Fruit fly (Drosophila melanogaster) whole organism, embryonic: Measurements from ENCODE around the gene nompC.

Experiments
- Antp ChIP-seq: fragments of 200-800 bp; sonication (Bioruptor generic); optimal IDR thresholded peaks from 3 replicates; lab custom pipeline; 2016; ENCODE audit warnings: missing biosample characterization, missing genetic modification characterization
- BEAF-32 ChIP-seq: fragments of 200-800 bp; sonication (Bioruptor generic); optimal IDR thresholded peaks from 3 replicates; lab custom pipeline; 2017; ENCODE audit warnings: missing biosample characterization, missing genetic modification characterization, mild to moderate bottlenecking, moderate library complexity, missing genetic modification reagents
- CG10267 ChIP-seq: fragments of 200-800 bp; sonication (Bioruptor generic); optimal IDR thresholded peaks from 2 replicates; lab custom pipeline; 2018; ENCODE audit warnings: missing biosample characterization, mild to moderate bottlenecking, missing genetic modification characterization, moderate library complexity
- CG10321 ChIP-seq: fragments of 200-800 bp; sonication (Bioruptor generic); IDR thresholded peaks from 2 replicates; pipeline ENCODE4 v1.3.6; 2022; ENCODE audit warnings: missing biosample characterization, missing genetic modification characterization
- CG10366 ChIP-seq: fragments of 200-800 bp; sonication (Bioruptor generic); IDR thresholded peaks from 2 replicates; pipeline ENCODE4 v1.3.6; 2022; ENCODE audit warnings: missing biosample characterization, missing genetic modification characterization
- CG10959 ChIP-seq: fragments of 200-800 bp; sonication (Bioruptor generic); IDR thresholded peaks from 2 replicates; pipeline ENCODE4 v1.3.6; 2022; ENCODE audit warnings: missing biosample characterization, missing genetic modification characterization
- CG10979 ChIP-seq: fragments of 200-800 bp; sonication (Bioruptor generic); optimal IDR thresholded peaks from 2 replicates; lab custom pipeline; 2018; ENCODE audit warnings: missing biosample characterization, mild to moderate bottlenecking, missing genetic modification characterization, moderate library complexity
- CG11085 ChIP-seq: fragments of 200-800 bp; sonication (Bioruptor generic); IDR thresholded peaks from 2 replicates; pipeline ENCODE4 v1.3.6; 2022; ENCODE audit warnings: missing biosample characterization, missing genetic modification characterization
- CG11696 ChIP-seq: fragments of 200-800 bp; sonication (Bioruptor generic); IDR thresholded peaks from 2 replicates; pipeline ENCODE4 v1.3.6; 2022; ENCODE audit warnings: missing biosample characterization, missing genetic modification characterization
- CG12769 ChIP-seq: fragments of 200-800 bp; sonication (Bioruptor generic); optimal IDR thresholded peaks from 2 replicates; lab custom pipeline; 2019; ENCODE audit warnings: missing biosample characterization, mild to moderate bottlenecking, missing genetic modification characterization, moderate library complexity
- CG13424 ChIP-seq: fragments of 200-800 bp; sonication (Bioruptor generic); optimal IDR thresholded peaks from 2 replicates; lab custom pipeline; 2019; ENCODE audit warnings: missing biosample characterization, mild to moderate bottlenecking, missing genetic modification characterization, moderate library complexity
- CG13775 ChIP-seq: fragments of 200-800 bp; sonication (Bioruptor generic); optimal IDR thresholded peaks from 3 replicates; lab custom pipeline; 2017; ENCODE audit warnings: missing biosample characterization, mild to moderate bottlenecking, missing genetic modification characterization
- CG14014 ChIP-seq: fragments of 200-800 bp; sonication (Bioruptor generic); IDR thresholded peaks from 2 replicates; pipeline ENCODE4 v1.3.6; 2022; ENCODE audit warnings: missing biosample characterization, missing genetic modification characterization
- CG15073 ChIP-seq: fragments of 200-800 bp; sonication (Bioruptor generic); optimal IDR thresholded peaks from 2 replicates; lab custom pipeline; 2016; ENCODE audit warnings: missing biosample characterization, missing genetic modification characterization
- CG15514 ChIP-seq: fragments of 200-800 bp; sonication (Bioruptor generic); optimal IDR thresholded peaks from 3 replicates; lab custom pipeline; 2017; ENCODE audit warnings: missing biosample characterization, missing genetic modification characterization, mild to moderate bottlenecking, moderate library complexity, missing genetic modification reagents
- CG17385 ChIP-seq: fragments of 200-800 bp; sonication (Bioruptor generic); optimal IDR thresholded peaks from 3 replicates; lab custom pipeline; 2018; ENCODE audit warnings: missing biosample characterization, mild to moderate bottlenecking, missing genetic modification characterization
- CG2889 ChIP-seq: fragments of 200-800 bp; sonication (Bioruptor generic); IDR thresholded peaks from 3 replicates; pipeline ENCODE4 v1.3.6; 2022; ENCODE audit warnings: missing biosample characterization, missing genetic modification characterization
- CG31388 ChIP-seq: fragments of 200-800 bp; sonication (Bioruptor generic); optimal IDR thresholded peaks from 2 replicates; lab custom pipeline; 2016; ENCODE audit warnings: missing biosample characterization, missing genetic modification characterization
- CG32532 ChIP-seq: fragments of 200-800 bp; sonication (Bioruptor generic); IDR thresholded peaks from 2 replicates; pipeline ENCODE4 v1.3.6; 2022; ENCODE audit warnings: missing biosample characterization, missing genetic modification characterization
- CG3281 ChIP-seq: fragments of 200-800 bp; sonication (Bioruptor generic); optimal IDR thresholded peaks from 3 replicates; lab custom pipeline; 2017; ENCODE audit warnings: missing biosample characterization, mild to moderate bottlenecking, missing genetic modification characterization
- CG34422 ChIP-seq: fragments of 200-800 bp; sonication (Bioruptor generic); IDR thresholded peaks from 3 replicates; pipeline ENCODE4 v1.3.6; 2022; ENCODE audit warnings: missing biosample characterization, missing genetic modification characterization
- CG5245 ChIP-seq: fragments of 200-800 bp; sonication (Bioruptor generic); optimal IDR thresholded peaks from 3 replicates; lab custom pipeline; 2016; ENCODE audit warnings: missing biosample characterization, missing genetic modification characterization
- CG6175 ChIP-seq: fragments of 200-800 bp; sonication (Bioruptor generic); IDR thresholded peaks from 3 replicates; pipeline ENCODE4 v1.3.6; 2022; ENCODE audit warnings: missing biosample characterization, missing genetic modification characterization
- CG7357 ChIP-seq: fragments of 200-800 bp; sonication (Bioruptor generic); IDR thresholded peaks from 3 replicates; pipeline ENCODE4 v1.3.6; 2022; ENCODE audit warnings: missing biosample characterization, missing genetic modification characterization
- CG8388 ChIP-seq: fragments of 200-800 bp; sonication (Bioruptor generic); optimal IDR thresholded peaks from 2 replicates; lab custom pipeline; 2019; ENCODE audit warnings: missing biosample characterization, mild to moderate bottlenecking, missing genetic modification characterization, moderate library complexity
- CG9876 ChIP-seq: fragments of 200-800 bp; sonication (Bioruptor generic); optimal IDR thresholded peaks from 2 replicates; lab custom pipeline; 2016; ENCODE audit warnings: missing biosample characterization, missing genetic modification characterization
- CG9932 ChIP-seq: fragments of 200-800 bp; sonication (Bioruptor generic); IDR thresholded peaks from 2 replicates; pipeline ENCODE4 v1.3.6; 2022; ENCODE audit warnings: missing biosample characterization, missing genetic modification characterization
- CTCF ChIP-seq: fragments of 200-800 bp; sonication (Bioruptor generic); optimal IDR thresholded peaks from 2 replicates; lab custom pipeline; 2017; ENCODE audit warnings: missing biosample characterization, mild to moderate bottlenecking, missing genetic modification characterization, moderate library complexity
- H15 ChIP-seq: fragments of 200-800 bp; sonication (Bioruptor generic); IDR thresholded peaks from 3 replicates; pipeline ENCODE4 v1.3.6; 2022; ENCODE audit warnings: missing biosample characterization, missing genetic modification characterization
- HLH3B ChIP-seq: fragments of 200-800 bp; sonication (Bioruptor generic); IDR thresholded peaks from 2 replicates; pipeline ENCODE4 v1.3.6; 2022; ENCODE audit warnings: missing biosample characterization, missing genetic modification characterization
- HLH4C ChIP-seq: fragments of 200-800 bp; sonication (Bioruptor generic); IDR thresholded peaks from 3 replicates; pipeline ENCODE4 v1.3.6; 2022; ENCODE audit warnings: missing biosample characterization, missing genetic modification characterization; ENCODE audit not compliant: partially characterized antibody
- Lhr ChIP-seq: fragments of 200-800 bp; sonication (Bioruptor generic); optimal IDR thresholded peaks from 3 replicates; lab custom pipeline; 2017; ENCODE audit warnings: mild to moderate bottlenecking, missing biosample characterization, missing genetic modification reagents, missing genetic modification characterization
- Lim3 ChIP-seq: fragments of 200-800 bp; sonication (Bioruptor generic); IDR thresholded peaks from 2 replicates; pipeline ENCODE4 v1.3.6; 2022; ENCODE audit warnings: missing biosample characterization, missing genetic modification characterization
- Lpt ChIP-seq: fragments of >200 bp; optimal IDR thresholded peaks from 2 replicates; lab custom pipeline; 2018; ENCODE audit warnings: missing biosample characterization, missing genetic modification characterization
- Oli ChIP-seq: fragments of 200-800 bp; sonication (Bioruptor generic); optimal IDR thresholded peaks from 2 replicates; lab custom pipeline; 2018; ENCODE audit warnings: missing biosample characterization, mild to moderate bottlenecking, missing genetic modification characterization, moderate library complexity
- Rx ChIP-seq: fragments of 200-800 bp; sonication (Bioruptor generic); IDR thresholded peaks from 2 replicates; pipeline ENCODE4 v1.3.6; 2022; ENCODE audit warnings: missing biosample characterization, missing genetic modification characterization
- Spps ChIP-seq: fragments of 200-800 bp; sonication (Bioruptor generic); optimal IDR thresholded peaks from 2 replicates; lab custom pipeline; 2018; ENCODE audit warnings: missing biosample characterization, mild to moderate bottlenecking, missing genetic modification characterization
- amos ChIP-seq: fragments of 200-800 bp; sonication (Bioruptor generic); IDR thresholded peaks from 2 replicates; pipeline ENCODE4 v1.3.6; 2022; ENCODE audit warnings: missing biosample characterization, missing genetic modification characterization; ENCODE audit not compliant: partially characterized antibody
- dmrt11E ChIP-seq: fragments of 200-800 bp; sonication (Bioruptor generic); optimal IDR thresholded peaks from 3 replicates; lab custom pipeline; 2018; ENCODE audit warnings: missing biosample characterization, mild to moderate bottlenecking, missing genetic modification characterization, moderate library complexity
- dpn ChIP-seq, 2 experiments: fragments of 200-800 bp; sonication (Bioruptor generic); optimal IDR thresholded peaks; 3 replicates each; lab custom pipeline; 2016; ENCODE audit warnings: missing biosample characterization in 2 of 2, missing genetic modification characterization in 2 of 2
- grau ChIP-seq: fragments of 200-800 bp; optimal IDR thresholded peaks from 3 replicates; lab custom pipeline; 2019; ENCODE audit warnings: missing biosample characterization, mild to moderate bottlenecking, missing genetic modification characterization, moderate library complexity
- insv ChIP-seq, 2 experiments: fragments of 200-800 bp; sonication (Bioruptor generic); optimal IDR thresholded peaks; 3 replicates each; lab custom pipeline; 2016 to 2018; ENCODE audit warnings: missing biosample characterization in 2 of 2, missing genetic modification characterization in 2 of 2
- jigr1 ChIP-seq: fragments of 200-800 bp; sonication (Bioruptor generic); IDR thresholded peaks from 3 replicates; pipeline ENCODE4 v1.3.6; 2022; ENCODE audit warnings: missing biosample characterization, missing genetic modification characterization
- kah ChIP-seq: fragments of 200-800 bp; sonication (Bioruptor generic); optimal IDR thresholded peaks from 2 replicates; lab custom pipeline; 2018; ENCODE audit warnings: missing biosample characterization, mild to moderate bottlenecking, missing genetic modification characterization
- kay ChIP-seq: fragments of 200-800 bp; sonication (Bioruptor generic); optimal IDR thresholded peaks from 2 replicates; lab custom pipeline; 2016; ENCODE audit warnings: missing biosample characterization, missing genetic modification characterization
- lmd ChIP-seq: fragments of 200-800 bp; sonication (Bioruptor generic); IDR thresholded peaks from 2 replicates; pipeline ENCODE4 v1.3.6; 2022; ENCODE audit warnings: missing biosample characterization, missing genetic modification characterization
- otp ChIP-seq: fragments of 200-800 bp; sonication (Bioruptor generic); IDR thresholded peaks from 3 replicates; pipeline ENCODE4, ENCODE4 v1.3.6; 2022; ENCODE audit warnings: missing biosample characterization, missing genetic modification characterization
- pb ChIP-seq: fragments of 200-800 bp; sonication (Bioruptor generic); optimal IDR thresholded peaks from 3 replicates; lab custom pipeline; 2016; ENCODE audit warnings: missing biosample characterization, missing genetic modification characterization
- slbo ChIP-seq: fragments of 200-800 bp; sonication (Bioruptor generic); IDR thresholded peaks from 2 replicates; pipeline ENCODE4 v1.3.6; 2022; ENCODE audit warnings: missing biosample characterization, missing genetic modification characterization
- sqz ChIP-seq: fragments of 200-800 bp; sonication (Bioruptor generic); optimal IDR thresholded peaks from 3 replicates; lab custom pipeline; 2018; ENCODE audit warnings: missing biosample characterization, mild to moderate bottlenecking, missing genetic modification characterization
- tup ChIP-seq: fragments of 200-800 bp; sonication (Bioruptor generic); optimal IDR thresholded peaks from 2 replicates; lab custom pipeline; 2016; ENCODE audit warnings: missing biosample characterization, mild to moderate bottlenecking, missing genetic modification characterization, moderate library complexity
- vvl ChIP-seq: fragments of 200-800 bp; sonication (Bioruptor generic); IDR thresholded peaks from 2 replicates; pipeline ENCODE4 v1.3.6; 2022; ENCODE audit warnings: missing biosample characterization, missing genetic modification characterization
- z ChIP-seq: fragments of 200-800 bp; sonication (Bioruptor generic); IDR thresholded peaks from 3 replicates; pipeline ENCODE4 v1.3.6; 2022; ENCODE audit warnings: missing biosample characterization, missing genetic modification characterization

The nompC gene

dm6 chr2L:5365841-5366240 lies 19.8 kb downstream of the nompC start (continued):
- no peak for TF ChIP-seq Lim3 (GFP tag; lab: Robert Waterston, UW)
- TF ChIP-seq CG15073 (GFP tag; lab: Kevin White, UChicago) = no peak
- peak; percentile 35 for TF ChIP-seq dmrt11E (tag; lab: Kevin White, UChicago)
- TF ChIP-seq CG10959 (GFP tag; lab: Robert Waterston, UW) = no peak
- 0 out of 2 replicates have a peak, but pooled peaks have one; percentile 9 for TF ChIP-seq HLH3B (GFP tag; lab: Robert Waterston, UW)
- no peak for TF ChIP-seq otp (GFP tag; lab: Robert Waterston, UW)
- no peak for TF ChIP-seq pb (GFP tag; lab: Kevin White, UChicago)
- peak; percentile 33; the same call in 1 of the 2 replicates for TF ChIP-seq CG9932 (GFP tag; lab: Robert Waterston, UW)
- TF ChIP-seq amos (GFP tag; lab: Robert Waterston, UW) = no peak
- TF ChIP-seq CG13424 (tag; lab: Kevin White, UChicago) = no peak
- peak; percentile 60 for TF ChIP-seq CG10267 (tag; lab: Kevin White, UChicago)
- TF ChIP-seq CG14014 (GFP tag; lab: Robert Waterston, UW) = no peak
- no peak for TF ChIP-seq HLH4C (GFP tag; lab: Robert Waterston, UW)
- TF ChIP-seq Oli (tag; lab: Kevin White, UChicago) = peak; percentile 21
- no peak for TF ChIP-seq CG10366 (GFP tag; lab: Robert Waterston, UW)
- TF ChIP-seq Lhr = peak; percentile 57
- peak; percentile 97 for TF ChIP-seq CTCF (GFP tag; lab: Kevin White, UChicago)
- peak; percentile 61 for TF ChIP-seq slbo (GFP tag; lab: Robert Waterston, UW)
- no peak for TF ChIP-seq lmd (GFP tag; lab: Robert Waterston, UW)
- TF ChIP-seq Spps (tag; lab: Kevin White, UChicago) = no peak
- no peak for TF ChIP-seq CG13775 (GFP tag; lab: Kevin White, UChicago)
- no peak for TF ChIP-seq CG34422 (GFP tag; lab: Robert Waterston, UW)
- TF ChIP-seq sqz (GFP tag; lab: Kevin White, UChicago) = no peak
- no peak for TF ChIP-seq Antp (GFP tag; lab: Kevin White, UChicago)
- TF ChIP-seq dpn (GFP tag; optimal IDR thresholded peaks at IDR 0.05; lab: Kevin White, UChicago) = no peak
- TF ChIP-seq CG11085 (GFP tag; lab: Robert Waterston, UW) = 0 out of 2 replicates have a peak, but pooled peaks have one; percentile 14
- TF ChIP-seq CG17385 (GFP tag; lab: Kevin White, UChicago) = no peak
- no peak for TF ChIP-seq CG9876
- no peak for TF ChIP-seq CG12769 (tag; lab: Kevin White, UChicago)
- no peak for TF ChIP-seq CG6175 (GFP tag; lab: Robert Waterston, UW)
- TF ChIP-seq CG3281 = no peak
- 0 out of 2 replicates have a peak, but pooled peaks have one; percentile 11 for TF ChIP-seq vvl (GFP tag; lab: Robert Waterston, UW)
- no peak for TF ChIP-seq CG8388 (GFP tag; lab: Kevin White, UChicago)
- no peak for TF ChIP-seq CG2889 (GFP tag; lab: Robert Waterston, UW)
- TF ChIP-seq CG10979 (tag; lab: Kevin White, UChicago) = peak; percentile 18
- TF ChIP-seq z = no peak
- TF ChIP-seq BEAF-32 (GFP tag; lab: Kevin White, UChicago) = no peak
- peak; percentile 24; the same call in 1 of the 3 replicates for TF ChIP-seq H15
- peak; percentile 31 for TF ChIP-seq grau (tag; lab: Kevin White, UChicago)
- TF ChIP-seq CG7357 = no peak
- TF ChIP-seq Lpt (GFP tag; lab: Kevin White, UChicago) = no peak
- TF ChIP-seq CG15514 (GFP tag; lab: Kevin White, UChicago) = no peak
- peak; percentile 67; the same call in 1 of the 2 replicates for TF ChIP-seq CG32532 (GFP tag; lab: Robert Waterston, UW)
- peak in 1 of 2 experiments; percentile 54 for TF ChIP-seq insv (GFP tag; optimal IDR thresholded peaks at IDR 0.05; lab: Kevin White, UChicago)
- no peak for TF ChIP-seq kay (GFP tag; lab: Kevin White, UChicago)
- TF ChIP-seq kah = no peak
- TF ChIP-seq CG5245 (GFP tag; lab: Kevin White, UChicago) = no peak
- no peak for TF ChIP-seq CG11696 (GFP tag; lab: Robert Waterston, UW)
- TF ChIP-seq jigr1 = no peak
- no peak for TF ChIP-seq CG10321
- no peak for TF ChIP-seq CG31388 (GFP tag; lab: Kevin White, UChicago)
- no peak for TF ChIP-seq tup (GFP tag; lab: Kevin White, UChicago)
- TF ChIP-seq Rx (GFP tag; lab: Robert Waterston, UW) = no peak
